Fruit fly (Drosophila melanogaster): Measurements from ENCODE around the gene fusl.

dm6 chr2L:5290530-5290929 is 47.3 kb downstream of the fusl start:
- TF ChIP-seq CTCF (optimal IDR thresholded peaks at IDR 0.05) (no peak), CG8478 (optimal IDR thresholded peaks at IDR 0.05) (no peak)
